Fruit fly (Drosophila melanogaster): Measurements from ENCODE around the gene CG33510.

DNA sequence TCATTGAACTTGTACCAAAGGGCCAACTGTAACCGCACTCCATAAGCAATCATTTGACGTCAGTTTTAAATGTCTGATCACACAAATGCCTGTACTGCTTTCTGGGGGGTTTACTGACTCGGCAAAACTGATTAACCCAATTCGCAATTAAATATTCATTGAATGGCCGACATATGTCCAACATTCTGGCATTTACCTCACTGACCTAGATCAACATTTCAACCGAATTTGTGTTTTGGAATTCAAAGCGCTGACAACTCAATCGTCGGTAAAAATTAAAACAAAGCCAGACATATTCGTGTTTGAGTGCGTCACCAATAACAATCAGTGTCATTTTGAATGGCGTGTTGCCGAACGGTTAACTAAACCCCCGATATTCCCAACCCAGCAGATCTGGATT is 31.6 kb upstream of the CG33510 start:
- TF ChIP-seq Sin3A (optimal IDR thresholded peaks at IDR 0.05): no peak
- no peak for TF ChIP-seq ttk (optimal IDR thresholded peaks at IDR 0.05)
- TF ChIP-seq h (optimal IDR thresholded peaks at IDR 0.05): no peak
- TF ChIP-seq psq (optimal IDR thresholded peaks at IDR 0.05): no peak

Measured in Kc167 (cell line).